Worm (Caenorhabditis elegans) whole organism, L3 larva: ENCODE results near the gene F35A5.2.
A peak's percentile ranks its signal among the peaks of the same experiment; 100 is the strongest.

Experiments
- R02D3.7 ChIP-seq: fragments of 150-350 bp; optimal IDR thresholded peaks from 2 replicates; lab custom pipeline; 2014; ENCODE audit warnings: missing biosample characterization, missing genetic modification characterization
- ZK546.5 ChIP-seq: sonication (generic microtip); optimal IDR thresholded peaks from 2 replicates; lab custom pipeline; 2017; ENCODE audit warnings: missing biosample characterization, missing genetic modification characterization
- aly-2 ChIP-seq: fragments of 150-350 bp; optimal IDR thresholded peaks from 2 replicates; lab custom pipeline; 2014; ENCODE audit warnings: missing biosample characterization, missing genetic modification characterization
- ama-1 ChIP-seq: fragments of 150-350 bp; optimal IDR thresholded peaks from 2 replicates; lab custom pipeline; 2018
- ceh-28 ChIP-seq: fragments of 150-350 bp; optimal IDR thresholded peaks from 2 replicates; lab custom pipeline; 2014; ENCODE audit warnings: missing biosample characterization, missing genetic modification reagents, missing genetic modification characterization
- ceh-82 ChIP-seq: fragments of 150-350 bp; optimal IDR thresholded peaks from 2 replicates; lab custom pipeline; 2014; ENCODE audit warnings: missing biosample characterization, missing genetic modification characterization
- ceh-9 ChIP-seq: sonication (generic microtip); optimal IDR thresholded peaks from 2 replicates; lab custom pipeline; 2018; ENCODE audit warnings: missing biosample characterization, missing genetic modification characterization
- daf-12 ChIP-seq: fragments of 150-350 bp; optimal IDR thresholded peaks from 2 replicates; lab custom pipeline; 2014; ENCODE audit warnings: missing biosample characterization, missing genetic modification reagents, missing genetic modification characterization
- elt-1 ChIP-seq: fragments of 150-350 bp; optimal IDR thresholded peaks from 2 replicates; lab custom pipeline; 2014; ENCODE audit warnings: missing biosample characterization, missing genetic modification characterization
- elt-2 ChIP-seq: sonication (generic microtip); optimal IDR thresholded peaks from 2 replicates; lab custom pipeline; 2016; ENCODE audit warnings: missing genetic modification reagents, mild to moderate bottlenecking, missing genetic modification characterization, missing compliant biosample characterization
- elt-3 ChIP-seq, 3 experiments: fragments of 150-350 bp in 1 of 3; sonication (generic microtip) in 2 of 3; optimal IDR thresholded peaks; 2 replicates in 2 of 3; 4 replicates in 1 of 3; lab custom pipeline; 2014 to 2017; ENCODE audit warnings: missing biosample characterization in 3 of 3, missing genetic modification characterization in 3 of 3
- eor-1 ChIP-seq, 2 experiments: fragments of 150-350 bp; optimal IDR thresholded peaks; 2 replicates each; lab custom pipeline; 2014 to 2018; ENCODE audit warnings: missing biosample characterization in 2 of 2, missing genetic modification characterization in 2 of 2
- fkh-2 ChIP-seq: fragments of 150-350 bp; optimal IDR thresholded peaks from 2 replicates; lab custom pipeline; 2014; ENCODE audit warnings: missing biosample characterization, missing genetic modification reagents, missing genetic modification characterization
- hmg-11 ChIP-seq: sonication (generic microtip); optimal IDR thresholded peaks from 2 replicates; lab custom pipeline; 2016; ENCODE audit warnings: missing genetic modification characterization, missing compliant biosample characterization
- jun-1 ChIP-seq: fragments of 150-350 bp; optimal IDR thresholded peaks from 2 replicates; lab custom pipeline; 2014; ENCODE audit warnings: missing biosample characterization, missing genetic modification reagents, missing genetic modification characterization
- lin-15B ChIP-seq: fragments of 150-350 bp; optimal IDR thresholded peaks from 2 replicates; lab custom pipeline; 2014; ENCODE audit warnings: missing biosample characterization, missing genetic modification characterization
- lin-39 ChIP-seq: fragments of 150-350 bp; optimal IDR thresholded peaks from 2 replicates; lab custom pipeline; 2018; ENCODE audit warnings: missing biosample characterization, missing genetic modification reagents, missing genetic modification characterization
- mdl-1 ChIP-seq: fragments of 150-350 bp; optimal IDR thresholded peaks from 2 replicates; lab custom pipeline; 2014; ENCODE audit warnings: missing biosample characterization, missing genetic modification characterization
- mml-1 ChIP-seq: fragments of 150-350 bp; sonication (generic microtip); optimal IDR thresholded peaks from 3 replicates; lab custom pipeline; 2014; ENCODE audit warnings: missing biosample characterization, missing genetic modification characterization
- nfya-1 ChIP-seq: sonication (generic microtip); optimal IDR thresholded peaks from 2 replicates; lab custom pipeline; 2017; ENCODE audit warnings: missing genetic modification characterization, mild to moderate bottlenecking, missing compliant biosample characterization, antibody characterized with exemption, moderate library complexity; ENCODE audit not compliant: insufficient read depth
- nhr-11 ChIP-seq: fragments of 150-350 bp; optimal IDR thresholded peaks from 2 replicates; lab custom pipeline; 2014; ENCODE audit warnings: missing biosample characterization, missing genetic modification characterization
- nhr-12 ChIP-seq: fragments of 150-350 bp; optimal IDR thresholded peaks from 2 replicates; lab custom pipeline; 2014; ENCODE audit warnings: missing biosample characterization, missing genetic modification characterization
- nhr-23 ChIP-seq: fragments of 150-350 bp; optimal IDR thresholded peaks from 2 replicates; lab custom pipeline; 2014; ENCODE audit warnings: missing biosample characterization, missing genetic modification reagents, missing genetic modification characterization
- nhr-237 ChIP-seq: fragments of 150-350 bp; optimal IDR thresholded peaks from 2 replicates; lab custom pipeline; 2014; ENCODE audit warnings: missing biosample characterization, missing genetic modification characterization
- nhr-25 ChIP-seq: sonication (generic microtip); optimal IDR thresholded peaks from 2 replicates; lab custom pipeline; 2017; ENCODE audit warnings: missing biosample characterization, missing genetic modification characterization
- nhr-28 ChIP-seq: fragments of 150-350 bp; optimal IDR thresholded peaks from 2 replicates; lab custom pipeline; 2014; ENCODE audit warnings: missing biosample characterization, missing genetic modification characterization
- nhr-76 ChIP-seq: fragments of 150-350 bp; sonication (generic microtip); optimal IDR thresholded peaks from 5 replicates; lab custom pipeline; 2014; ENCODE audit warnings: missing biosample characterization, missing genetic modification characterization
- nhr-77 ChIP-seq: fragments of 150-350 bp; optimal IDR thresholded peaks from 2 replicates; lab custom pipeline; 2014; ENCODE audit warnings: missing biosample characterization, missing genetic modification characterization
- pha-4 ChIP-seq: fragments of 150-350 bp; optimal IDR thresholded peaks from 2 replicates; lab custom pipeline; 2014; ENCODE audit warnings: missing biosample characterization, missing genetic modification reagents, missing genetic modification characterization
- pqm-1 ChIP-seq: fragments of 150-350 bp; optimal IDR thresholded peaks from 2 replicates; lab custom pipeline; 2017; ENCODE audit warnings: missing biosample characterization, missing genetic modification characterization, inconsistent platforms
- snpc-4 ChIP-seq: fragments of 150-350 bp; optimal IDR thresholded peaks from 2 replicates; lab custom pipeline; 2014; ENCODE audit warnings: missing biosample characterization, missing genetic modification characterization
- tbx-2 ChIP-seq: sonication (generic microtip); optimal IDR thresholded peaks from 2 replicates; lab custom pipeline; 2016; ENCODE audit warnings: mild to moderate bottlenecking, missing genetic modification characterization, missing compliant biosample characterization
- unc-62 ChIP-seq: fragments of 150-350 bp; sonication (generic microtip); optimal IDR thresholded peaks from 4 replicates; lab custom pipeline; 2014; ENCODE audit warnings: missing biosample characterization, missing genetic modification reagents, missing genetic modification characterization
- zag-1 ChIP-seq: fragments of 150-350 bp; optimal IDR thresholded peaks from 2 replicates; lab custom pipeline; 2014; ENCODE audit warnings: missing biosample characterization, missing genetic modification characterization
- ztf-11 ChIP-seq: fragments of 150-350 bp; optimal IDR thresholded peaks from 2 replicates; lab custom pipeline; 2014; ENCODE audit warnings: missing biosample characterization, missing genetic modification characterization
- ztf-4 ChIP-seq: fragments of 150-350 bp; optimal IDR thresholded peaks from 2 replicates; lab custom pipeline; 2014; ENCODE audit warnings: missing biosample characterization, missing genetic modification characterization

Gene F35A5.2

DNA sequence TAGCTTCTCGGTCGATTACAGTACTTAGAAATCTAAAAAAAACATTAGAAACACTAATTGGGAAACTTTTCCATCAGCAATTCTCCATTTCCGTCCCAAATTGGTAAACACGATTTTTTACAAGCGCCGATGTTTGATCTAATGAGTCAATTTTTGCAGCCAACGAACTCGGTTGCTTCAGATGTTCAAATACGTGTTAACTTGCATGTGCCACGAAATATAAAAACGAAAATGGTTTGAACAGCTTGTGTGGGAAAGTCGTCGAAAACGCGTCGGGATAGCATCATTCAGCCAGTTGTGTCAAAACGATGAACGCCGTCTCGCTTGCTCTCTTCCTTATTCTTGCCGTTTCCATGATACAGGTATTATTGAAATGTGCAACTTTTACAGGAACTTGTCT, at the start of gene F35A5.2:
F35A5.2 (plus strand) TSS at position 301 of the 400 bp plus-strand sequence.
- no peak for TF ChIP-seq nhr-76 (tag; lab: Kevin White, UChicago)
- TF ChIP-seq fkh-2: no peak
- TF ChIP-seq elt-2 (tag; lab: Kevin White, UChicago): no peak
- no peak for TF ChIP-seq nhr-28 (tag; lab: Kevin White, UChicago)
- TF ChIP-seq eor-1 (tag; optimal IDR thresholded peaks at IDR 0.05; lab: Kevin White, UChicago): no peak
- TF ChIP-seq R02D3.7 (tag; lab: Kevin White, UChicago): no peak
- TF ChIP-seq lin-15B (tag; lab: Kevin White, UChicago): no peak
- no peak for TF ChIP-seq ceh-82 (tag; lab: Kevin White, UChicago)
- no peak for TF ChIP-seq elt-3 (tag; optimal IDR thresholded peaks at IDR 0.05; lab: Kevin White, UChicago)
- TF ChIP-seq ceh-9 (tag; lab: Kevin White, UChicago): no peak
- TF ChIP-seq mdl-1 (tag; lab: Kevin White, UChicago): no peak
- TF ChIP-seq snpc-4 (tag; lab: Kevin White, UChicago): no peak
- TF ChIP-seq nhr-11 (tag; lab: Kevin White, UChicago): no peak
- no peak for TF ChIP-seq nhr-12
- no peak for TF ChIP-seq pqm-1 (tag; lab: Kevin White, UChicago)
- TF ChIP-seq zag-1 (tag; lab: Kevin White, UChicago): no peak

DNA sequence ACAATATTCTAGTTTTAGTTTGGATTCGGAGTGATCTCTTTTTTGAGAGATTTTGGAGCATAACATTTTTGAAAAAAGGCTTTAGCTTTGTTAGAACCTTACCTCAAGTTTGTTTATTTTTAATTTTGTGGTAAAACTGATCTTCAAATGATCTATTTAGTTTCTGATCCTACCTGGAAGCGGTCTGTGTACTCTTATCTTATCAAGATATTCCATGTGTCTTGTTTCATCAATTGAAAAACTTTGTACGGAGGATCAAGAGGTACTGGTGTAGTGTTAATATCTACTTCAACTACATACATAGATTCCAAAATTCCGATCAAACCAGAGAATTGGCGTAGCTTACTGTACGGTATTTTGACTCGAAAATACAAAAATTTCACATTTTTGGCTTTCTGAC, 49.2 kb upstream of the F35A5.2 start:
- TF ChIP-seq nhr-237 (tag; lab: Kevin White, UChicago) (no peak), elt-3 (tag; optimal IDR thresholded peaks at IDR 0.05; lab: Kevin White, UChicago) (peak in 1 of 3 experiments; percentile 11)
- TF ChIP-seq, all 47 proteins: peak for 1

DNA sequence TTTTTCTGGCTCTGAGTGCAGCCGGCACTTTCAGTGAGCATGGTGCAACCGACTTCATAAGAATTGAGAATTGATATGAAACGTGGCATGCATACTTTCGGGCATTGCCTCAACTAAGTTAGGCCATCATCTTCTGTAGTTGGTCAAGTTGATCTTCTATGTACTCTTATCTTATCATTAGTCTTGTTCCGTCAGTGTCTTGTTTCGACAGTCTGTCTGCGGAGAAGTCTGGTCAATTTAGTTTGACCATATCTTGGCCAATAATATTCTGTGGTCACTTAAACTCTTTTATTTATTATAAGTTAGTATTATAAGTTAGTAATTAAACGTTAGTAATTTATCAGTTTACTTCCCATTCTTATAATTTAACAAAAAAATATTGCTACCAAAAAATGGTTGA, 48.7 kb upstream of the F35A5.2 start:
- TF ChIP-seq elt-3 (tag; optimal IDR thresholded peaks at IDR 0.05; lab: Kevin White, UChicago): peak in 1 of 3 experiments; percentile 88
- TF ChIP-seq ceh-28 (tag; lab: Kevin White, UChicago): no peak
- TF ChIP-seq, all 47 proteins: peak for 1

DNA sequence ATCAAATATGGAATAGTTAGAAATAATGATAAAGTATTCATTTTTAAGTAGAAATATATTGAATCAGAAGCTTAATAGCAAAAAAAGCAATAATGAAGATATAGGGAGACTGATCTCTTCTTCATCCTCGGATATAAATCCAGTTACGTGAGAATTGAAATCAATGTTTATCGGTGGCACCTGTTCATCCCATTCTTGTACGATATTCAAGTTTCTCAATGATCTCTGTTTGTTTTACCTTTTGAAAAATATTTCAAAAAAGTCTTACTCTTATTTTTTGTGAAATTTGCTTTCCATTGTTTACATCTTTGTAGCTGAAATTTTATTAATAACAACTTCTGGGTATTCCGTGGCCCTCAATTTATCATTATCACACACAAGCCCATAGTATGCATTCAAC, 46.5 kb upstream of the F35A5.2 start, which contains the start of gene T14G12.12:
T14G12.12 (minus strand) TSS at position 101 of the 400 bp plus-strand sequence.
- TF ChIP-seq ZK546.5 (tag; lab: Kevin White, UChicago) (no peak), mml-1 (tag; lab: Kevin White, UChicago) (no peak), nhr-11 (tag; lab: Kevin White, UChicago) (no peak), ceh-9 (tag; lab: Kevin White, UChicago) (no peak), unc-62 (GFP tag; lab: Kevin White, UChicago) (no peak)

DNA sequence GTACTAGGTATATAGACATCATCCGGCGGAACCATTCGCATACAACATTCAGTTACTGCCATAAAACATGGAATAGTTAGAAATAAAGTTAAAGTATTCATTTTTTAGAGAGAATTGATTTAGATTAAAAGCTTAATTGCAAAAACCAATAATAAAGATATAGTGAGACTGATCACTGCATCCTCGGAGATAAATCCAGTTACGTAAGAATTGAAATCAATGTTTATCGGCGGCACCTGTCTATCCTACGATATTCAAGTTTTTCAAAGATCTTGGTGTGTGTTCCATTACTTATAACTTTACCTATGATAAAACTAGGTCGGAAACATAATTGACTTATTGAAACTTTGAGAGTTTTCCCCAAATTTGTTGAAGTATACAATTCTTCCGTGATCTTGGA, 45.6 kb upstream of the F35A5.2 start, which contains the start of gene T14G12.6:
T14G12.6 (minus strand) TSS at position 101 of the 400 bp plus-strand sequence.
- TF ChIP-seq unc-62 (GFP tag; lab: Kevin White, UChicago) (no peak), ztf-11 (no peak), nfya-1 (tag; lab: Kevin White, UChicago) (no peak), snpc-4 (tag; lab: Kevin White, UChicago) (no peak), elt-2 (tag; lab: Kevin White, UChicago) (no peak), ZK546.5 (tag; lab: Kevin White, UChicago) (no peak), nhr-25 (tag; lab: Kevin White, UChicago) (no peak), ztf-4 (no peak), R02D3.7 (tag; lab: Kevin White, UChicago) (no peak), ceh-9 (tag; lab: Kevin White, UChicago) (no peak)

DNA sequence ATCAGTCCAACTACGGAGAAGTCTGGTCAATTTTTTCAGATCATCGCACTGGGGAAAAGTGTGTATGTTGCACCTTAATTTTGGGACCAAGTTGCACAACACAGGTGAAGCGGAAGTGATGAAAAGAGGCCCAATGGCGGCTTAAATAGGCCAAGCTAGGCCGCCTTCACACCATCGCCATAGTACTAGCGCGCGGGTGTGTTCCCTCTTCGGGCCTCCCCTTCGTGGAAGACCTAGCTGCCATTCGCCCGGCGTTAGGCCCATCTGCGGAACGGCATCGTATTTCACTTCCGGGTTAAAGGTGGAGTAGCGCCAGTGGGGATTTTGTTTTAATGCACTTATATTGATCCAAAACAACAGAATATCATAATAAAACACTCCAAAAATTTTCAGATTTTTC, 45.1 kb upstream of the F35A5.2 start:
- TF ChIP-seq nhr-237 (tag; lab: Kevin White, UChicago): no peak
- no peak for TF ChIP-seq lin-15B (tag; lab: Kevin White, UChicago)
- TF ChIP-seq fkh-2: no peak
- no peak for TF ChIP-seq elt-1 (tag; lab: Kevin White, UChicago)
- no peak for TF ChIP-seq mml-1 (tag; lab: Kevin White, UChicago)
- no peak for TF ChIP-seq lin-39
- TF ChIP-seq ceh-82 (tag; lab: Kevin White, UChicago): no peak
- TF ChIP-seq, all 47 proteins: peak for 0

DNA sequence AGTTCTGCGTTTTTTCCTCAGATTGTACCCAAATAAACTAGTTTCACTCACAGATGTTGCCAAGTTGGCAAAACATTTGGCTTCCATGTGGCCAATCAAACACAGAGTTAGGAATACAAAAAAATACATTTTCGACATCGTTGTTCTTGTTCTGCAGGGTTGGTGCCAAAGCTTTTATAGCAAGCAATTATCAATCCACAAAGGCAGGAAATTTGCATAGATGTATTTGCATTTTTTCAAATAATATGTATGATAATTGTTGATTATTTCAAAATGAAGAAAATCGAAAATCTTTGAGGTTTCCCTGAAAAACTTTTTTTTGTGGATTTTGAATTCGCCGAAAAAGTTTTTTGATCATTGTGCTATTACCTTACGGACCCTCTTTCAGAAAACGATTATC, 42.5 kb upstream of the F35A5.2 start, which contains the start of gene T14G12.11:
T14G12.11 (minus strand) TSS at position 138 of the 400 bp plus-strand sequence.
- TF ChIP-seq hmg-11 (no peak), nfya-1 (tag; lab: Kevin White, UChicago) (no peak), mdl-1 (tag; lab: Kevin White, UChicago) (no peak), nhr-77 (no peak), lin-15B (tag; lab: Kevin White, UChicago) (no peak), pha-4 (no peak), tbx-2 (tag; lab: Kevin White, UChicago) (no peak), ama-1 (lab: Kevin White, UChicago) (no peak), nhr-23 (tag; lab: Kevin White, UChicago) (no peak), daf-12 (no peak), fkh-2 (no peak), nhr-28 (tag; lab: Kevin White, UChicago) (no peak), jun-1 (tag; lab: Kevin White, UChicago) (no peak), nhr-11 (tag; lab: Kevin White, UChicago) (no peak), aly-2 (tag; lab: Kevin White, UChicago) (no peak), elt-2 (tag; lab: Kevin White, UChicago) (no peak), elt-1 (tag; lab: Kevin White, UChicago) (no peak), zag-1 (tag; lab: Kevin White, UChicago) (no peak), R02D3.7 (tag; lab: Kevin White, UChicago) (no peak)
